Worm (Caenorhabditis elegans) whole organism, L1 larva: ENCODE measurements around the gene ZK1307.7.

Experiments used
- lin-15B ChIP-seq: fragments of 150-350 bp; sonication (generic microtip); optimal IDR thresholded peaks from 3 replicates; lab custom pipeline; 2014; ENCODE audit warnings: missing biosample characterization, missing genetic modification characterization
- nhr-12 ChIP-seq: sonication (generic microtip); optimal IDR thresholded peaks from 2 replicates; lab custom pipeline; 2017; ENCODE audit warnings: missing biosample characterization, missing genetic modification characterization
- unc-86 ChIP-seq: sonication (generic microtip); optimal IDR thresholded peaks from 2 replicates; lab custom pipeline; 2016; ENCODE audit warnings: missing genetic modification characterization, missing compliant biosample characterization

- TF ChIP-seq lin-15B (tag; lab: Kevin White, UChicago): peak; percentile 32
- peak; percentile 81 for TF ChIP-seq unc-86 (tag; lab: Kevin White, UChicago)
- no peak for TF ChIP-seq nhr-12 (tag; lab: Kevin White, UChicago)
Observed at ce11 chrII:9591071-9591470, 45.3 kb upstream of the ZK1307.7 start, which contains the start of the genes E02H1.1 and tag-124.
